Worm (Caenorhabditis elegans) whole organism, L2 larva: Measurements from ENCODE around the gene snt-3.

Source experiments
- R02D3.7 ChIP-seq: fragments of 150-350 bp; optimal IDR thresholded peaks from 2 replicates; lab custom pipeline; 2014; ENCODE audit warnings: missing biosample characterization, missing genetic modification characterization
- aly-2 ChIP-seq: fragments of 150-350 bp; optimal IDR thresholded peaks from 2 replicates; lab custom pipeline; 2014; ENCODE audit warnings: missing biosample characterization, missing genetic modification characterization
- ama-1 ChIP-seq: fragments of 150-350 bp; optimal IDR thresholded peaks from 2 replicates; lab custom pipeline; 2018; ENCODE audit warnings: inconsistent platforms
- ceh-16 ChIP-seq: fragments of 150-350 bp; optimal IDR thresholded peaks from 2 replicates; lab custom pipeline; 2014; ENCODE audit warnings: missing biosample characterization, missing genetic modification characterization
- ceh-82 ChIP-seq: fragments of 150-350 bp; optimal IDR thresholded peaks from 2 replicates; lab custom pipeline; 2014; ENCODE audit warnings: missing biosample characterization, missing genetic modification characterization
- egl-27 ChIP-seq: sonication (generic microtip); optimal IDR thresholded peaks from 3 replicates; lab custom pipeline; 2017; ENCODE audit warnings: missing biosample characterization, missing genetic modification reagents, missing genetic modification characterization
- fos-1 ChIP-seq: fragments of 150-350 bp; optimal IDR thresholded peaks from 2 replicates; lab custom pipeline; 2014; ENCODE audit warnings: missing biosample characterization, missing genetic modification characterization
- lin-11 ChIP-seq: fragments of 150-350 bp; sonication (generic microtip); optimal IDR thresholded peaks from 2 replicates; lab custom pipeline; 2014; ENCODE audit warnings: missing biosample characterization, missing genetic modification characterization, inconsistent platforms, mixed read lengths
- lsy-2 ChIP-seq, 2 experiments: fragments of 150-350 bp in 1 of 2; sonication (generic microtip) in 1 of 2; optimal IDR thresholded peaks; 2 replicates each; lab custom pipeline; 2014 to 2017; ENCODE audit warnings: missing biosample characterization in 2 of 2, missing genetic modification characterization in 2 of 2
- nhr-6 ChIP-seq: fragments of 150-350 bp; optimal IDR thresholded peaks from 2 replicates; lab custom pipeline; 2014; ENCODE audit warnings: missing biosample characterization, missing genetic modification characterization
- peb-1 ChIP-seq: fragments of 150-350 bp; optimal IDR thresholded peaks from 2 replicates; lab custom pipeline; 2014; ENCODE audit warnings: missing biosample characterization, missing genetic modification characterization
- snpc-4 ChIP-seq: fragments of 150-350 bp; optimal IDR thresholded peaks from 2 replicates; lab custom pipeline; 2014; ENCODE audit warnings: missing biosample characterization, missing genetic modification characterization
- unc-62 ChIP-seq: fragments of 150-350 bp; optimal IDR thresholded peaks from 2 replicates; lab custom pipeline; 2014; ENCODE audit warnings: missing biosample characterization, missing genetic modification reagents, missing genetic modification characterization

ce11 chrV:1408116-1408515 lies 37.3 kb upstream of the snt-3 start:
- no peak for TF ChIP-seq ceh-16 (tag; lab: Kevin White, UChicago)
- TF ChIP-seq ceh-82: no peak
- no peak for TF ChIP-seq peb-1 (tag; lab: Kevin White, UChicago)
- no peak for TF ChIP-seq R02D3.7
- no peak for TF ChIP-seq nhr-6 (tag; lab: Kevin White, UChicago)
- TF ChIP-seq lin-11 (tag; lab: Kevin White, UChicago): no peak
- TF ChIP-seq ama-1 (lab: Kevin White, UChicago): no peak
- no peak for TF ChIP-seq egl-27 (tag; lab: Kevin White, UChicago)
- TF ChIP-seq lsy-2 (tag; optimal IDR thresholded peaks at IDR 0.05; lab: Kevin White, UChicago): no peak
- TF ChIP-seq snpc-4 (tag; lab: Kevin White, UChicago): no peak
- no peak for TF ChIP-seq aly-2 (tag; lab: Kevin White, UChicago)
- no peak for TF ChIP-seq fos-1
- no peak for TF ChIP-seq unc-62 (GFP tag; lab: Kevin White, UChicago)
